Fruit fly (Drosophila melanogaster): ENCODE measurements around the gene Atg101.

Atg101 gene

dm6 chrX:18789353-18790210 lies 1.9 kb upstream of the Atg101 start (continued):
- TF ChIP-seq CG14050 (GFP tag; IDR thresholded peaks at IDR 0.05) (no peak), Six4 (GFP tag; optimal IDR thresholded peaks at IDR 0.05) (peak; percentile 40), CG17361 (GFP tag; IDR thresholded peaks at IDR 0.05) (peak; percentile 87), HmgD (GFP tag; optimal IDR thresholded peaks at IDR 0.05) (no peak), CG14441 (GFP tag; IDR thresholded peaks at IDR 0.05) (peak; percentile 63), CG30020 (tag; optimal IDR thresholded peaks at IDR 0.05) (peak; percentile 30), TFAM (GFP tag; optimal IDR thresholded peaks at IDR 0.05) (no peak), CG6683 (GFP tag; optimal IDR thresholded peaks at IDR 0.05) (peak; percentile 21), seq (GFP tag; IDR thresholded peaks at IDR 0.05) (no peak), chinmo (GFP tag; IDR thresholded peaks at IDR 0.05; ENCODE audit: partially characterized antibody) (0 out of 4 replicates have a peak, but pooled peaks have one; percentile 48), CG12299 (tag; optimal IDR thresholded peaks at IDR 0.05) (no peak), cwo (GFP tag; optimal IDR thresholded peaks at IDR 0.05) (peak; percentile 51), twi (tag; optimal IDR thresholded peaks at IDR 0.05) (no peak), CG9797 (GFP tag; optimal IDR thresholded peaks at IDR 0.05) (no peak), CG9215 (GFP tag; IDR thresholded peaks at IDR 0.05) (peak; percentile 54), chm (GFP tag; IDR thresholded peaks at IDR 0.05) (no peak), CG34224 (GFP tag; IDR thresholded peaks at IDR 0.05; ENCODE audit: partially characterized antibody) (no peak), jigr1 (GFP tag; IDR thresholded peaks at IDR 0.05) (no peak), CG14965 (GFP tag; optimal IDR thresholded peaks at IDR 0.05; ENCODE audit: borderline replicate concordance) (no peak), ssp (GFP tag; IDR thresholded peaks at IDR 0.05) (no peak), CG18011 (GFP tag; optimal IDR thresholded peaks at IDR 0.05) (peak; percentile 56), ro (GFP tag; IDR thresholded peaks at IDR 0.05) (no peak), CG11093 (GFP tag; IDR thresholded peaks at IDR 0.05) (no peak), Trl (optimal IDR thresholded peaks at IDR 0.05) (peak; percentile 24 to 51), Trl (GFP tag; optimal IDR thresholded peaks at IDR 0.05) (peak; percentile 31), lov (optimal IDR thresholded peaks at IDR 0.05) (no peak), lov (GFP tag; IDR thresholded peaks at IDR 0.05) (no peak), CG17385 (GFP tag; optimal IDR thresholded peaks at IDR 0.05) (peak; percentile 62), Dfd (GFP tag; optimal IDR thresholded peaks at IDR 0.05) (no peak), bigmax (GFP tag; optimal IDR thresholded peaks at IDR 0.05) (no peak), CG32532 (GFP tag; IDR thresholded peaks at IDR 0.05) (peak; percentile 59), CG12391 (tag; optimal IDR thresholded peaks at IDR 0.05) (peak; percentile 66), Nf-YC (tag; optimal IDR thresholded peaks at IDR 0.05) (peak; percentile 51), Fer2 (tag; optimal IDR thresholded peaks at IDR 0.05) (no peak), br (optimal IDR thresholded peaks at IDR 0.05) (no peak), Lim3 (GFP tag; IDR thresholded peaks at IDR 0.05) (no peak), caup (GFP tag; optimal IDR thresholded peaks at IDR 0.05; ENCODE audit: severe bottlenecking) (peak; percentile 47), H2.0 (GFP tag; IDR thresholded peaks at IDR 0.05) (no peak), CG18599 (GFP tag; optimal IDR thresholded peaks at IDR 0.05) (peak; percentile 69), jumu (GFP tag; optimal IDR thresholded peaks at IDR 0.05) (peak; percentile 46), NC2α (GFP tag; optimal IDR thresholded peaks at IDR 0.05) (no peak), Ravus (GFP tag; IDR thresholded peaks at IDR 0.05) (no peak), CG9727 (GFP tag; optimal IDR thresholded peaks at IDR 0.05) (peak; percentile 79), fru (optimal IDR thresholded peaks at IDR 0.05) (no peak), knrl (GFP tag; IDR thresholded peaks at IDR 0.05; ENCODE audit: partially characterized antibody) (no peak), CG13123 (GFP tag; optimal IDR thresholded peaks at IDR 0.05) (no peak), CG3838 (GFP tag; optimal IDR thresholded peaks at IDR 0.05) (peak; percentile 5), bbx (GFP tag; IDR thresholded peaks at IDR 0.05; ENCODE audit: partially characterized antibody) (no peak), lmd (GFP tag; IDR thresholded peaks at IDR 0.05) (peak; percentile 56), mld (GFP tag; IDR thresholded peaks at IDR 0.05; ENCODE audit: partially characterized antibody) (no peak)
